Worm (Caenorhabditis elegans) whole organism, L3 larva: ENCODE data around the gene C50B6.7.

ENCODE experiments used
- R02D3.7 ChIP-seq: fragments of 150-350 bp; optimal IDR thresholded peaks from 2 replicates; lab custom pipeline; 2014; ENCODE audit warnings: missing biosample characterization, missing genetic modification characterization
- aly-2 ChIP-seq: fragments of 150-350 bp; optimal IDR thresholded peaks from 2 replicates; lab custom pipeline; 2014; ENCODE audit warnings: missing biosample characterization, missing genetic modification characterization
- elt-2 ChIP-seq: sonication (generic microtip); optimal IDR thresholded peaks from 2 replicates; lab custom pipeline; 2016; ENCODE audit warnings: missing genetic modification reagents, mild to moderate bottlenecking, missing genetic modification characterization, missing compliant biosample characterization
- elt-3 ChIP-seq, 3 experiments: fragments of 150-350 bp in 1 of 3; sonication (generic microtip) in 2 of 3; optimal IDR thresholded peaks; 2 replicates in 2 of 3; 4 replicates in 1 of 3; lab custom pipeline; 2014 to 2017; ENCODE audit warnings: missing biosample characterization in 3 of 3, missing genetic modification characterization in 3 of 3
- nhr-43 ChIP-seq: sonication (generic microtip); optimal IDR thresholded peaks from 2 replicates; lab custom pipeline; 2016; ENCODE audit warnings: mild to moderate bottlenecking, missing genetic modification characterization, missing compliant biosample characterization; ENCODE audit not compliant: poor library complexity, severe bottlenecking
- nhr-77 ChIP-seq: fragments of 150-350 bp; optimal IDR thresholded peaks from 2 replicates; lab custom pipeline; 2014; ENCODE audit warnings: missing biosample characterization, missing genetic modification characterization

DNA sequence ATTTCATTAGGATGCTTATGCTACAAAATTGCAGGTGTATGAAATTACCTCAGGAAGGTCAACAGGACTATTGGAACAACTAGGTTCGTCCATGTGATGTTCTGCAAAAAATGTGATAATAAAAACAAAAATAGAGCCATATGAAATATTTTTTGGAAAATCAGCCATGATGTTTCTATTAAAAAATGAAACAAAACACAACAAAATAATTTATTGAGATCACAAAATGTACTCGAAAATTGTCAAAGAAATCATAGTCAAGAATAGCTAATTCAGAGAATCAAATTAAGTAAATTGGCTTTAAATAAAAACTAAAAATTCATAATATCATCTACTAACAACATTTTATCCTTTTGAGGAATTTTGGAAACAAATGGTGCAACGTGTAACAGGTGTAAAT, 6.1 kb upstream of the C50B6.7 start, which contains the start of gene nhr-129:
- TF ChIP-seq elt-2 (tag; lab: Kevin White, UChicago) (no peak), nhr-77 (no peak), R02D3.7 (tag; lab: Kevin White, UChicago) (no peak), aly-2 (tag; lab: Kevin White, UChicago) (no peak), nhr-43 (tag; lab: Kevin White, UChicago) (no peak), elt-3 (tag; optimal IDR thresholded peaks at IDR 0.05; lab: Kevin White, UChicago) (no peak)
